Fruit fly (Drosophila melanogaster) Kc167 (cell line): ENCODE data around the gene Ir68a.

Experiments used
- Myc ChIP-seq: fragments of >200 bp; optimal IDR thresholded peaks from 2 replicates; lab custom pipeline; 2017; ENCODE audit warnings: missing external identifiers
- Sin3A ChIP-seq: fragments of >200 bp; optimal IDR thresholded peaks from 2 replicates; lab custom pipeline; 2018; ENCODE audit warnings: missing external identifiers
- h ChIP-seq: fragments of >200 bp; optimal IDR thresholded peaks from 3 replicates; lab custom pipeline; 2018; ENCODE audit warnings: missing external identifiers
- insv ChIP-seq: fragments of >200 bp; optimal IDR thresholded peaks from 3 replicates; lab custom pipeline; 2018; ENCODE audit warnings: missing external identifiers
- psq ChIP-seq: fragments of >200 bp; optimal IDR thresholded peaks from 2 replicates; lab custom pipeline; 2017; ENCODE audit warnings: missing external identifiers

dm6 chr3L:11272243-11273012 lies 36.4 kb upstream of the Ir68a start:
- TF ChIP-seq psq (lab: Kevin White, UChicago) (no peak), insv (no peak), h (lab: Kevin White, UChicago) (no peak), Myc (no peak), Sin3A (lab: Kevin White, UChicago) (no peak)
